Fruit fly (Drosophila melanogaster) whole organism, pupa: ENCODE data around the gene CG3740.

ENCODE experiments used
- CG10348 ChIP-seq: fragments of 200-800 bp; sonication (Bioruptor generic); IDR thresholded peaks from 2 replicates; pipeline ENCODE4 v1.3.6; 2022; ENCODE audit warnings: missing biosample characterization, missing genetic modification characterization
- CG12605 ChIP-seq: fragments of 200-800 bp; sonication (Bioruptor generic); IDR thresholded peaks from 2 replicates; pipeline ENCODE4 v1.3.6; 2022; ENCODE audit warnings: missing biosample characterization, missing genetic modification characterization
- CG13204 ChIP-seq: fragments of 200-800 bp; sonication (Bioruptor generic); optimal IDR thresholded peaks from 2 replicates; lab custom pipeline; 2018; ENCODE audit warnings: missing biosample characterization, mild to moderate bottlenecking, missing genetic modification characterization, moderate library complexity
- CG14655 ChIP-seq: fragments of 200-800 bp; sonication (Bioruptor generic); optimal IDR thresholded peaks from 3 replicates; lab custom pipeline; 2017; ENCODE audit warnings: mild to moderate bottlenecking, missing biosample characterization, missing genetic modification reagents, missing genetic modification characterization
- CG15710 ChIP-seq: fragments of 200-800 bp; sonication (Bioruptor generic); optimal IDR thresholded peaks from 2 replicates; lab custom pipeline; 2018; ENCODE audit warnings: missing biosample characterization, mild to moderate bottlenecking, missing genetic modification characterization, moderate library complexity
- CG17806 ChIP-seq: fragments of 200-800 bp; sonication (Bioruptor generic); optimal IDR thresholded peaks from 2 replicates; lab custom pipeline; 2018; ENCODE audit warnings: missing biosample characterization, mild to moderate bottlenecking, missing genetic modification characterization, moderate library complexity
- CG32121 ChIP-seq: fragments of 200-800 bp; sonication (Bioruptor generic); IDR thresholded peaks from 2 replicates; pipeline ENCODE4 v1.3.6; 2022; ENCODE audit warnings: missing biosample characterization, missing genetic modification characterization
- CG34367 ChIP-seq: fragments of 200-800 bp; sonication (Bioruptor generic); optimal IDR thresholded peaks from 2 replicates; lab custom pipeline; 2018; ENCODE audit warnings: missing biosample characterization, mild to moderate bottlenecking, missing genetic modification characterization
- CG4496 ChIP-seq: fragments of 200-800 bp; sonication (Bioruptor generic); IDR thresholded peaks from 3 replicates; pipeline ENCODE4 v1.3.6; 2022; ENCODE audit warnings: missing biosample characterization, missing genetic modification characterization
- CG8159 ChIP-seq: fragments of 200-800 bp; sonication (Bioruptor generic); optimal IDR thresholded peaks from 3 replicates; lab custom pipeline; 2018; ENCODE audit warnings: missing biosample characterization, mild to moderate bottlenecking, missing genetic modification characterization, moderate library complexity
- CG8301 ChIP-seq: fragments of 200-800 bp; sonication (Bioruptor generic); optimal IDR thresholded peaks from 2 replicates; lab custom pipeline; 2018; ENCODE audit warnings: missing biosample characterization, mild to moderate bottlenecking, missing genetic modification characterization
- CG9948 ChIP-seq: fragments of 200-800 bp; sonication (Bioruptor generic); optimal IDR thresholded peaks from 2 replicates; lab custom pipeline; 2018; ENCODE audit warnings: missing biosample characterization, mild to moderate bottlenecking, missing genetic modification characterization, moderate library complexity
- D1 ChIP-seq: fragments of 200-800 bp; sonication (Bioruptor generic); optimal IDR thresholded peaks from 2 replicates; lab custom pipeline; 2018; ENCODE audit warnings: missing biosample characterization, mild to moderate bottlenecking, missing genetic modification characterization, moderate library complexity
- EcR ChIP-seq: fragments of 200-800 bp; sonication (Bioruptor generic); optimal IDR thresholded peaks from 3 replicates; lab custom pipeline; 2019; ENCODE audit warnings: missing biosample characterization, missing genetic modification characterization, mild to moderate bottlenecking, moderate library complexity, missing genetic modification reagents
- Ets98B ChIP-seq: fragments of 200-800 bp; sonication (Bioruptor generic); IDR thresholded peaks from 2 replicates; pipeline ENCODE4 v1.3.6; 2022; ENCODE audit warnings: missing biosample characterization, missing genetic modification characterization
- Pif1B ChIP-seq: fragments of 200-800 bp; sonication (Bioruptor generic); optimal IDR thresholded peaks from 3 replicates; lab custom pipeline; 2016; ENCODE audit warnings: missing biosample characterization, missing genetic modification characterization
- Snoo ChIP-seq: fragments of 200-800 bp; sonication (Bioruptor generic); optimal IDR thresholded peaks from 3 replicates; lab custom pipeline; 2017; ENCODE audit warnings: missing biosample characterization, mild to moderate bottlenecking, missing genetic modification characterization, inconsistent platforms
- fd96Ca ChIP-seq: fragments of 200-800 bp; sonication (Bioruptor generic); IDR thresholded peaks from 3 replicates; pipeline ENCODE4 v1.3.6; 2022; ENCODE audit warnings: missing biosample characterization, missing genetic modification characterization
- gl ChIP-seq: fragments of 200-800 bp; sonication (Bioruptor generic); optimal IDR thresholded peaks from 2 replicates; lab custom pipeline; 2018; ENCODE audit warnings: missing biosample characterization, mild to moderate bottlenecking, missing genetic modification characterization
- rn ChIP-seq: fragments of 200-800 bp; sonication (Bioruptor generic); IDR thresholded peaks from 2 replicates; pipeline ENCODE4 v1.3.6; 2022; ENCODE audit warnings: missing biosample characterization, missing genetic modification characterization

Gene CG3740

DNA sequence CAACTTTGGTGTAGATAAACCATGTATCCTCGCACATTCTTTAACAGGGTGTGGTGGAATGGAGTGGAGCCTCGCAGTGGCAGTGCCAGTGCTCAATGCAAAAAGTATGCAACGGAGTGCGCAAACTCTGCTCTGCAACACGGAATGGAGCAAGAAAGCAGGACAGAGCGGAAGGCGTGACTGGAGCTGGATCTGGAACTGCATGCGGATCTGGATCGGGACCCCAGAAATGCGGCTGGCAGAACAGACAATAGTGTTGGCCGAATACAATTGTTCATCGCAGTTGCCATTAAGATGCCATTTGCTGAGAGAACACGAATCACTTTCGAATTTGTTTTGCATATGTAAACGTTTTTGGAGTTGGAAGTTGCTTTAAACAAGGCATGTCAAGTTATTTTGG is 22.4 kb upstream of the CG3740 start:
- TF ChIP-seq CG34367 (tag; lab: Kevin White, UChicago), result no peak
- no peak for TF ChIP-seq CG10348 (GFP tag; lab: Robert Waterston, UW)
- no peak for TF ChIP-seq Snoo (tag; lab: Kevin White, UChicago)
- TF ChIP-seq gl, result no peak
- TF ChIP-seq CG12605 (GFP tag; lab: Robert Waterston, UW), result no peak
- no peak for TF ChIP-seq CG8159 (tag; lab: Kevin White, UChicago)
- no peak for TF ChIP-seq rn (GFP tag; lab: Robert Waterston, UW)
- TF ChIP-seq CG13204 (GFP tag; lab: Kevin White, UChicago), result no peak
- no peak for TF ChIP-seq Pif1B (GFP tag; lab: Kevin White, UChicago)
- no peak for TF ChIP-seq CG15710 (tag; lab: Kevin White, UChicago)
- TF ChIP-seq CG8301, result no peak
- TF ChIP-seq CG17806, result no peak

DNA sequence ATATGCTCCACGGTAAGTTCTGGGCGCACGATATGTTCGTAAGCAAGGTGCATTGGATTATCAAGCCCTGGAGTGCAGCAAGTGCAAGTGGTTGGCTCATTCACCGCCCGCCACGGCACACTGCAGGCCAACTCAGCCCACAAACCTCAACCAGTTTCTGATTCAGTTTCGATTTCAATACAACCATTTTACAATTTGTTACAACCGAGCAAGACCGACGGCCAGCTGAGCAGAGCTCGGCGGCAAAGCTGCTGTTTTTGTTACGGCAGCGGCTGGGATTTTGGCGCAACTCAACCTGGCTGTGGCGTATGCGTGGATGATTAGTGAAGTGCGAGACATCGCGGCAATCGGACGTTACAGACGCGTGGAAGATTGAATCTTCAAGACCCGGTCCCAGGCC is 17.2 kb upstream of the CG3740 start, which contains the start of gene b6:
Gene b6 (plus strand): TSS at position 320 of the 400 bp plus-strand sequence.
- no peak for TF ChIP-seq Ets98B
- TF ChIP-seq CG8159 (tag; lab: Kevin White, UChicago), result no peak
- no peak for TF ChIP-seq CG9948 (tag; lab: Kevin White, UChicago)
- TF ChIP-seq rn (GFP tag; lab: Robert Waterston, UW), result no peak
- TF ChIP-seq gl, result no peak
- no peak for TF ChIP-seq Pif1B (GFP tag; lab: Kevin White, UChicago)
- no peak for TF ChIP-seq EcR (GFP tag; lab: Kevin White, UChicago)
- TF ChIP-seq CG13204 (GFP tag; lab: Kevin White, UChicago), result no peak
- no peak for TF ChIP-seq CG32121 (GFP tag; lab: Robert Waterston, UW)
- no peak for TF ChIP-seq CG34367 (tag; lab: Kevin White, UChicago)
- no peak for TF ChIP-seq CG10348 (GFP tag; lab: Robert Waterston, UW)
- no peak for TF ChIP-seq CG8301

DNA sequence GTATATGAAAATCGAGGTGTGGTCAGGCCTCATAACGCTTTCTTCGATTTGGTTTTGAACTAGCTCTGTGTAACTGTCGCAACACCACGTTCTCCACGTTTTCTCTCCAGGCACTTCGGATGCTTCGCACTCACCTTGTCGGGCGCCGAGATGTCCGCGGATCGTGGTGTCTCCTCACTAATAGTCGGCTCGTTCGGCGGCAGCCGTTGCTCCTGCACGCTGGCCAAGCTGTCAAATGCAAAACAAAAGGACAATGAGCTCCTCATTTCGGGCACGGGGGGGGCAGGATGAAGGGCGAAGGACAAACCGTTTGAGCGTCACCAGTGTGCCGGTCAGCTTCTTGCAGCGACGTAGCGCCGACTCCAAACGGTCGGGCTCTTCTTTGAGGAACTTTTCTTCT is 12.2 kb upstream of the CG3740 start, which contains the start of gene CG14797:
Gene CG14797 (plus strand): TSS at position 301 of the 400 bp plus-strand sequence.
- TF ChIP-seq CG10348 (GFP tag; lab: Robert Waterston, UW), result no peak

DNA sequence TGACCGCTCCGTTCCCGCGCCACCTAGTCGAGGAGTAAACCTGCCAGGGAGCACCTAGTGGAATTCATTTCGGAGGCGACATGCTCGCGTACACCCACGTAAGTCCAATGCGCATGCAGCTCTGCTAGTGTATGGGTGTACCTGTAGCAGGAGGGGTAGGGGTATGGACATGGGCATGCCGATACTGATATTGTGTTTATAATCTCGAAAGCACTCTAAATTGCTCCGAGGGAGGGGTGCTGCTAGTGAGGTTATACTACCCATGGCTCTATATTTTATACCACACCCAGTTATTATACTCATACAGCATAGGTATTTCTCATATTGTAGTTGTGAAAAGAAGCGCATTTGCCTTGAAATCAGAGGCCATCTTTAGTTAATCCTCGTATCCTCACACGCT is 743 bp upstream of the CG3740 start:
- TF ChIP-seq gl (no peak), Pif1B (GFP tag; lab: Kevin White, UChicago) (no peak), CG8159 (tag; lab: Kevin White, UChicago) (no peak), CG34367 (tag; lab: Kevin White, UChicago) (no peak), CG12605 (GFP tag; lab: Robert Waterston, UW) (no peak), CG13204 (GFP tag; lab: Kevin White, UChicago) (no peak), CG10348 (GFP tag; lab: Robert Waterston, UW) (no peak), CG9948 (tag; lab: Kevin White, UChicago) (no peak), EcR (GFP tag; lab: Kevin White, UChicago) (no peak), D1 (tag; lab: Kevin White, UChicago) (no peak), fd96Ca (no peak)

DNA sequence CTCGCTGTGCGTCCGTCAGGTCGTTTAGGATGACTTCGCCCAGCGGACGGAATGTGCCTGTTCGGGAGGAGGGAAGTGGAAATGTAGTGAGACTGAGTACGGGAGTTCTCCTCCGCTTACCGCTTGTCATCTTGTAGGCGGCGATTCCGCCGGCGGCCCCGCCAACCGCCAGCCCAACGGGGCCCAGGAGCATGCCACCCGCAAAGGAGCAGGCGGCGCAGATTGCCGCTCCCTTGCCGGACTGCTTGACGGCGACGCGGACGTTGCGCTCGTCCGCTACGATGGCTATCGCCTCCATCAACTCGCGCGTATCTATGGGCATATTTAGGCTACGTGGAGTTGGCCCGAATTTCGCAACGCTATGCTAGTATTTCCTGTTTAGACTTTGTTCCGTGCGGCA is 409 bp downstream of the CG3740 start, which contains the start of gene Mur2B:
Gene Mur2B (minus strand): TSS at position 101 of the 400 bp plus-strand sequence.
- TF ChIP-seq CG15710 (tag; lab: Kevin White, UChicago) (no peak), D1 (tag; lab: Kevin White, UChicago) (no peak), CG9948 (tag; lab: Kevin White, UChicago) (no peak), fd96Ca (no peak), CG13204 (GFP tag; lab: Kevin White, UChicago) (no peak), CG10348 (GFP tag; lab: Robert Waterston, UW) (no peak), CG34367 (tag; lab: Kevin White, UChicago) (no peak), rn (GFP tag; lab: Robert Waterston, UW) (no peak), CG4496 (GFP tag; lab: Robert Waterston, UW) (no peak)

DNA sequence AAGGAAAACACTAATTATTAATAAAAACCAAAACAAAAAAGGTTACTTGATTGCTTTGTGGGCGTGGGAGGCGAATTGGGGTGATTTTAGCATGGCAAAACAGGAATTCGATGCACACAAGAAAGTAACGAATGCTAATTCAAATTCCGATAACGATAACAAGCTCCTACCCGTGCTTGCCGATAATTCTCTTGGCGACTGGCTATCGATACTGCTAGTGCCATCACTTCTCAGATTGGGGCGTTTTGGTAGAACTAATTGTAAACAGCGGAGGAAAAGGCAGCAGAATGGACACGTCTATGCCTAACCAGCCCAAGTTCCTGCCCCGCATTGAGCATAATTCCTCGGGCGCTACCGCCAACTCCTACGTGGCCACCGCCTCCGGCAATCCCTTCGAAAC is 4.3 kb downstream of the CG3740 start, which contains the start of gene dor:
Gene dor (plus strand): TSS at position 217 of the 400 bp plus-strand sequence.
- TF ChIP-seq CG4496 (GFP tag; lab: Robert Waterston, UW) (no peak), CG10348 (GFP tag; lab: Robert Waterston, UW) (no peak), rn (GFP tag; lab: Robert Waterston, UW) (no peak), Pif1B (GFP tag; lab: Kevin White, UChicago) (no peak), fd96Ca (no peak), CG14655 (GFP tag; lab: Kevin White, UChicago) (no peak), CG12605 (GFP tag; lab: Robert Waterston, UW) (no peak), CG13204 (GFP tag; lab: Kevin White, UChicago) (no peak)

DNA sequence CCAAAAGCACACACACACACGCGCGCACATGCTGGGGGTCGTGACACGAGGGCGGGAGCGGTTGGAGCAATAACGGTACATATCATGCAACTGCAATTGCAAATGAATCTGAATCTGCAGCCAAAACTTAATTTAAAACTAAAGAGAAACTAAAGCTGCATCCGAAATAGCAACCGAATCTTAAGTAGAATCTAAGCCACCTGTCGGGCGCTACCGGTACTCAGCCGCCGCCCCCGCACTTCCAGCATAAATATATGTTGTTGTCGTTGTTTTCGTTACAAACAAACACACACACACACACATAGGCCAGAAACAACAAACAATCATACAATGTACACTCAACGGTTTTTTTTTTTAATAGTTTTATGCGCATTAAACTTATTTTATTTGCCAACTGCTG is 8.8 kb downstream of the CG3740 start:
- TF ChIP-seq CG4496 (GFP tag; lab: Robert Waterston, UW) (no peak), CG32121 (GFP tag; lab: Robert Waterston, UW) (no peak), rn (GFP tag; lab: Robert Waterston, UW) (no peak), CG14655 (GFP tag; lab: Kevin White, UChicago) (no peak), CG9948 (tag; lab: Kevin White, UChicago) (no peak), CG8159 (tag; lab: Kevin White, UChicago) (no peak), gl (no peak), CG12605 (GFP tag; lab: Robert Waterston, UW) (no peak), Pif1B (GFP tag; lab: Kevin White, UChicago) (no peak), CG15710 (tag; lab: Kevin White, UChicago) (no peak), CG10348 (GFP tag; lab: Robert Waterston, UW) (no peak), CG8301 (no peak), D1 (tag; lab: Kevin White, UChicago) (no peak)
